Fruit fly (Drosophila melanogaster) whole organism, embryonic: ENCODE data around the gene CG6470.
A peak's percentile ranks its signal among the peaks of the same experiment; 100 is the strongest.

Experiments
- CG10979 ChIP-seq: fragments of 200-800 bp; sonication (Bioruptor generic); optimal IDR thresholded peaks from 2 replicates; lab custom pipeline; 2018; ENCODE audit warnings: missing biosample characterization, mild to moderate bottlenecking, missing genetic modification characterization, moderate library complexity
- CG11085 ChIP-seq: fragments of 200-800 bp; sonication (Bioruptor generic); IDR thresholded peaks from 2 replicates; pipeline ENCODE4 v1.3.6; 2022; ENCODE audit warnings: missing biosample characterization, missing genetic modification characterization
- CG11247 ChIP-seq: fragments of 200-800 bp; sonication (Bioruptor generic); IDR thresholded peaks from 2 replicates; pipeline ENCODE4 v1.3.6; 2022; ENCODE audit warnings: missing biosample characterization, missing genetic modification characterization
- CG12299 ChIP-seq: fragments of 200-800 bp; sonication (Bioruptor generic); optimal IDR thresholded peaks from 2 replicates; lab custom pipeline; 2018; ENCODE audit warnings: missing biosample characterization, mild to moderate bottlenecking, missing genetic modification characterization
- CG12391 ChIP-seq: fragments of 200-800 bp; sonication (Bioruptor generic); optimal IDR thresholded peaks from 3 replicates; lab custom pipeline; 2018; ENCODE audit warnings: missing biosample characterization, mild to moderate bottlenecking, missing genetic modification characterization, moderate library complexity
- CG12659 ChIP-seq: fragments of 200-800 bp; sonication (Bioruptor generic); optimal IDR thresholded peaks from 3 replicates; lab custom pipeline; 2017; ENCODE audit warnings: mild to moderate bottlenecking, missing biosample characterization, missing genetic modification reagents, missing genetic modification characterization
- CG15514 ChIP-seq: fragments of 200-800 bp; sonication (Bioruptor generic); optimal IDR thresholded peaks from 3 replicates; lab custom pipeline; 2017; ENCODE audit warnings: missing biosample characterization, missing genetic modification characterization, mild to moderate bottlenecking, moderate library complexity, missing genetic modification reagents
- CG17385 ChIP-seq: fragments of 200-800 bp; sonication (Bioruptor generic); optimal IDR thresholded peaks from 3 replicates; lab custom pipeline; 2018; ENCODE audit warnings: missing biosample characterization, mild to moderate bottlenecking, missing genetic modification characterization
- CG2116 ChIP-seq: fragments of 200-800 bp; sonication (Bioruptor generic); optimal IDR thresholded peaks from 3 replicates; lab custom pipeline; 2018; ENCODE audit warnings: missing biosample characterization, mild to moderate bottlenecking, missing genetic modification characterization
- CG30020 ChIP-seq: fragments of 200-800 bp; optimal IDR thresholded peaks from 2 replicates; lab custom pipeline; 2019; ENCODE audit warnings: missing biosample characterization, mild to moderate bottlenecking, missing genetic modification characterization, moderate library complexity
- CG31441 ChIP-seq: fragments of 200-800 bp; sonication (Bioruptor generic); IDR thresholded peaks from 2 replicates; pipeline ENCODE4 v1.3.6; 2022; ENCODE audit warnings: missing biosample characterization, missing genetic modification characterization
- CG3163 ChIP-seq: fragments of 200-800 bp; sonication (Bioruptor generic); optimal IDR thresholded peaks from 3 replicates; lab custom pipeline; 2016; ENCODE audit warnings: missing biosample characterization, missing genetic modification characterization
- CG6854 ChIP-seq: fragments of 200-800 bp; sonication (Bioruptor generic); optimal IDR thresholded peaks from 3 replicates; lab custom pipeline; 2017; ENCODE audit warnings: missing biosample characterization, mild to moderate bottlenecking, missing genetic modification characterization
- CoRest ChIP-seq: fragments of 200-800 bp; sonication (Bioruptor generic); optimal IDR thresholded peaks from 3 replicates; lab custom pipeline; 2018; ENCODE audit warnings: missing biosample characterization, mild to moderate bottlenecking, missing genetic modification characterization, moderate library complexity
- D ChIP-seq, 2 experiments: fragments of 200-800 bp in 1 of 2; fragments of >200 bp in 1 of 2; sonication (Bioruptor generic) in 1 of 2; optimal IDR thresholded peaks; 2 replicates in 1 of 2; 3 replicates in 1 of 2; lab custom pipeline; 2017; ENCODE audit warnings: mild to moderate bottlenecking in 1 of 2, missing biosample characterization in 1 of 2, missing genetic modification characterization in 1 of 2, missing genetic modification reagents in 1 of 2
- Deaf1 ChIP-seq: fragments of 200-800 bp; optimal IDR thresholded peaks from 3 replicates; lab custom pipeline; 2019; ENCODE audit warnings: missing biosample characterization, mild to moderate bottlenecking, missing genetic modification characterization, moderate library complexity
- GATAe ChIP-seq: fragments of 200-800 bp; sonication (Bioruptor generic); conservative IDR thresholded peaks from 2 replicates; pipeline ENCODE4 v1.3.6; 2022; ENCODE audit warnings: missing biosample characterization, missing genetic modification characterization
- NFAT ChIP-seq: fragments of 200-800 bp; sonication (Bioruptor generic); IDR thresholded peaks from 2 replicates; pipeline ENCODE4 v1.3.6; 2022; ENCODE audit warnings: missing biosample characterization, missing genetic modification characterization
- Oaz ChIP-seq: fragments of 200-800 bp; sonication (Bioruptor generic); IDR thresholded peaks from 2 replicates; pipeline ENCODE4 v1.3.6; 2022; ENCODE audit warnings: missing biosample characterization, missing genetic modification characterization
- Oli ChIP-seq: fragments of 200-800 bp; sonication (Bioruptor generic); optimal IDR thresholded peaks from 2 replicates; lab custom pipeline; 2018; ENCODE audit warnings: missing biosample characterization, mild to moderate bottlenecking, missing genetic modification characterization, moderate library complexity
- Rfx ChIP-seq: fragments of 200-800 bp; sonication (Bioruptor generic); IDR thresholded peaks from 2 replicates; pipeline ENCODE4 v1.3.6; 2022; ENCODE audit warnings: missing biosample characterization, missing genetic modification characterization
- Trl ChIP-seq, 3 experiments: fragments of >200 bp in 2 of 3; fragments of 200-800 bp in 1 of 3; sonication (Bioruptor generic) in 1 of 3; optimal IDR thresholded peaks; 2 replicates in 1 of 3; 3 replicates in 2 of 3; lab custom pipeline; 2016 to 2017; ENCODE audit warnings: missing biosample characterization in 1 of 3, missing genetic modification characterization in 1 of 3
- ac ChIP-seq: fragments of 200-800 bp; sonication (Bioruptor generic); optimal IDR thresholded peaks from 3 replicates; lab custom pipeline; 2017; ENCODE audit warnings: missing biosample characterization, mild to moderate bottlenecking, missing genetic modification characterization
- aop ChIP-seq: fragments of 200-800 bp; sonication (Bioruptor generic); IDR thresholded peaks from 2 replicates; pipeline ENCODE4 v1.3.6; 2022; ENCODE audit warnings: missing biosample characterization, missing genetic modification characterization
- bcd ChIP-seq: fragments of 200-800 bp; sonication (Bioruptor generic); optimal IDR thresholded peaks from 2 replicates; lab custom pipeline; 2017; ENCODE audit warnings: missing biosample characterization, mild to moderate bottlenecking, missing genetic modification characterization
- dpn ChIP-seq, 2 experiments: fragments of 200-800 bp; sonication (Bioruptor generic); optimal IDR thresholded peaks; 3 replicates each; lab custom pipeline; 2016; ENCODE audit warnings: missing biosample characterization in 2 of 2, missing genetic modification characterization in 2 of 2
- fru ChIP-seq: fragments of >200 bp; optimal IDR thresholded peaks from 2 replicates; lab custom pipeline; 2017
- gcm ChIP-seq: fragments of 200-800 bp; sonication (Bioruptor generic); optimal IDR thresholded peaks from 2 replicates; lab custom pipeline; 2019; ENCODE audit warnings: missing biosample characterization, mild to moderate bottlenecking, missing genetic modification characterization, moderate library complexity
- gsb ChIP-seq: fragments of 200-800 bp; sonication (Bioruptor generic); IDR thresholded peaks from 2 replicates; pipeline ENCODE4 v1.3.6; 2022; ENCODE audit warnings: missing biosample characterization, missing genetic modification characterization
- kni ChIP-seq: fragments of 200-800 bp; sonication (Bioruptor generic); optimal IDR thresholded peaks from 3 replicates; lab custom pipeline; 2017; ENCODE audit warnings: mild to moderate bottlenecking, missing biosample characterization, missing genetic modification reagents, missing genetic modification characterization
- lov ChIP-seq, 2 experiments: fragments of 200-800 bp in 1 of 2; fragments of >200 bp in 1 of 2; sonication (Bioruptor generic) in 1 of 2; IDR thresholded peaks in 1 of 2; optimal IDR thresholded peaks in 1 of 2; 2 replicates in 1 of 2; 3 replicates in 1 of 2; pipeline versions ENCODE4 v1.3.6 to Lab custom; 2017 to 2022; ENCODE audit warnings: missing biosample characterization in 1 of 2, missing genetic modification characterization in 1 of 2
- mld ChIP-seq: fragments of 200-800 bp; sonication (Bioruptor generic); IDR thresholded peaks from 3 replicates; pipeline ENCODE4 v1.3.6; 2022; ENCODE audit warnings: missing biosample characterization, missing genetic modification characterization; ENCODE audit not compliant: partially characterized antibody
- p53 ChIP-seq: fragments of 200-800 bp; sonication (Bioruptor generic); optimal IDR thresholded peaks from 2 replicates; lab custom pipeline; 2016; ENCODE audit warnings: missing biosample characterization, missing genetic modification characterization
- pan ChIP-seq, 4 experiments: fragments of >200 bp in 3 of 4; fragments of 200-800 bp in 1 of 4; sonication (Bioruptor generic) in 1 of 4; optimal IDR thresholded peaks in 3 of 4; IDR thresholded peaks in 1 of 4; 2 replicates each; pipeline versions ENCODE4 v1.3.6 to Lab custom; 2017 to 2022; ENCODE audit warnings: missing biosample characterization in 2 of 4, missing genetic modification characterization in 2 of 4, mixed read lengths in 1 of 4
- peb ChIP-seq: fragments of 200-800 bp; sonication (Bioruptor generic); IDR thresholded peaks from 2 replicates; pipeline ENCODE4 v1.3.6; 2022; ENCODE audit warnings: missing biosample characterization, missing genetic modification characterization
- ranshi ChIP-seq: fragments of 200-800 bp; sonication (Bioruptor generic); IDR thresholded peaks from 2 replicates; pipeline ENCODE4 v1.3.6; 2022; ENCODE audit warnings: missing biosample characterization, missing genetic modification characterization
- salm ChIP-seq: fragments of 200-800 bp; sonication (Bioruptor generic); optimal IDR thresholded peaks from 2 replicates; lab custom pipeline; 2018; ENCODE audit warnings: missing biosample characterization, mild to moderate bottlenecking, missing genetic modification characterization
- sens-2 ChIP-seq: fragments of 200-800 bp; sonication (Bioruptor generic); IDR thresholded peaks from 2 replicates; pipeline ENCODE4 v1.3.6; 2022; ENCODE audit warnings: missing biosample characterization, missing genetic modification characterization
- shn ChIP-seq: fragments of 200-800 bp; sonication (Bioruptor generic); optimal IDR thresholded peaks from 3 replicates; lab custom pipeline; 2016; ENCODE audit warnings: missing biosample characterization, missing genetic modification characterization
- sima ChIP-seq: fragments of 200-800 bp; sonication (Bioruptor generic); optimal IDR thresholded peaks from 2 replicates; lab custom pipeline; 2016; ENCODE audit warnings: missing biosample characterization, missing genetic modification characterization
- slbo ChIP-seq: fragments of 200-800 bp; sonication (Bioruptor generic); IDR thresholded peaks from 2 replicates; pipeline ENCODE4 v1.3.6; 2022; ENCODE audit warnings: missing biosample characterization, missing genetic modification characterization
- sna ChIP-seq: fragments of 200-800 bp; sonication (Bioruptor generic); IDR thresholded peaks from 2 replicates; pipeline ENCODE4 v1.3.6; 2022; ENCODE audit warnings: missing biosample characterization, missing genetic modification characterization; ENCODE audit not compliant: partially characterized antibody
- sob ChIP-seq: fragments of 200-800 bp; sonication (Bioruptor generic); IDR thresholded peaks from 2 replicates; pipeline ENCODE4 v1.3.6; 2022; ENCODE audit warnings: missing biosample characterization, missing genetic modification characterization
- sug ChIP-seq: fragments of 200-800 bp; optimal IDR thresholded peaks from 2 replicates; lab custom pipeline; 2019; ENCODE audit warnings: missing biosample characterization, mild to moderate bottlenecking, missing genetic modification characterization, moderate library complexity
- tap ChIP-seq: fragments of 200-800 bp; optimal IDR thresholded peaks from 3 replicates; lab custom pipeline; 2019; ENCODE audit warnings: missing biosample characterization, mild to moderate bottlenecking, missing genetic modification characterization, moderate library complexity
- usp ChIP-seq: fragments of >200 bp; optimal IDR thresholded peaks from 2 replicates; lab custom pipeline; 2017; ENCODE audit warnings: missing biosample characterization, missing genetic modification characterization

Gene CG6470

dm6 chrX:18506639-18507528 is 7.8 kb downstream of the CG6470 start (continued):
- peak; percentile 80 for TF ChIP-seq sens-2 (GFP tag; lab: Robert Waterston, UW)
- TF ChIP-seq lov (optimal IDR thresholded peaks at IDR 0.05; lab: Kevin White, UChicago), result no peak
- TF ChIP-seq lov (GFP tag; IDR thresholded peaks at IDR 0.05; lab: Robert Waterston, UW), result peak; percentile 87
- peak; percentile 41 for TF ChIP-seq CG2116 (GFP tag; lab: Kevin White, UChicago)
- TF ChIP-seq CG12659, result peak; percentile 60
- TF ChIP-seq CG17385 (GFP tag; lab: Kevin White, UChicago), result peak; percentile 54
- TF ChIP-seq usp (GFP tag; lab: Kevin White, UChicago), result no peak
- TF ChIP-seq bcd (GFP tag; lab: Kevin White, UChicago), result peak; percentile 77
- TF ChIP-seq Trl (optimal IDR thresholded peaks at IDR 0.05; lab: Kevin White, UChicago), result no peak
- TF ChIP-seq Trl (GFP tag; optimal IDR thresholded peaks at IDR 0.05; lab: Kevin White, UChicago), result peak; percentile 86
- TF ChIP-seq CG30020 (tag; lab: Kevin White, UChicago), result no peak
- TF ChIP-seq slbo (GFP tag; lab: Robert Waterston, UW), result peak; percentile 75
- TF ChIP-seq Deaf1 (tag; lab: Kevin White, UChicago), result peak; percentile 36
- no peak for TF ChIP-seq sna (GFP tag; lab: Robert Waterston, UW)
- TF ChIP-seq sob (GFP tag; lab: Robert Waterston, UW), result peak; percentile 81
- TF ChIP-seq mld (GFP tag; lab: Robert Waterston, UW), result no peak
- TF ChIP-seq CG3163 (GFP tag; lab: Kevin White, UChicago), result peak; percentile 43
- peak; percentile 78 for TF ChIP-seq CG12391 (tag; lab: Kevin White, UChicago)
- TF ChIP-seq sug (tag; lab: Kevin White, UChicago), result no peak
- peak; percentile 34; the same call in 1 of the 2 replicates for TF ChIP-seq aop (GFP tag; lab: Robert Waterston, UW)
- peak; percentile 51; the same call in 1 of the 2 replicates for TF ChIP-seq Oaz (GFP tag; lab: Robert Waterston, UW)
- peak; percentile 74 for TF ChIP-seq CG15514 (GFP tag; lab: Kevin White, UChicago)
- TF ChIP-seq CG10979 (tag; lab: Kevin White, UChicago), result peak; percentile 79
- peak; percentile 64 for TF ChIP-seq shn
- TF ChIP-seq p53 (GFP tag; lab: Kevin White, UChicago), result peak; percentile 43
- no peak for TF ChIP-seq CG12299
- peak; percentile 14 for TF ChIP-seq ac (GFP tag; lab: Kevin White, UChicago)
- TF ChIP-seq NFAT (GFP tag; lab: Robert Waterston, UW), result peak; percentile 69
- peak; percentile 67 for TF ChIP-seq CG6854
- peak; percentile 45; the same call in 1 of the 2 replicates for TF ChIP-seq CG11085 (GFP tag; lab: Robert Waterston, UW)
- no peak for TF ChIP-seq gsb (GFP tag; lab: Robert Waterston, UW)
- TF ChIP-seq D (optimal IDR thresholded peaks at IDR 0.05; lab: Kevin White, UChicago), result no peak
- peak; percentile 72 for TF ChIP-seq D (GFP tag; optimal IDR thresholded peaks at IDR 0.05; lab: Kevin White, UChicago)
- peak; percentile 75 for TF ChIP-seq CG31441
- TF ChIP-seq gcm (GFP tag; lab: Kevin White, UChicago), result peak; percentile 62
- TF ChIP-seq tap, result peak; percentile 59
- peak; percentile 70 for TF ChIP-seq CG11247 (GFP tag; lab: Robert Waterston, UW)
- TF ChIP-seq fru (lab: Kevin White, UChicago), result no peak
- TF ChIP-seq Rfx (GFP tag; lab: Robert Waterston, UW), result peak; percentile 83
- TF ChIP-seq sima (GFP tag; lab: Kevin White, UChicago), result peak; percentile 56
- peak; percentile 46 for TF ChIP-seq CoRest (tag; lab: Kevin White, UChicago)
- TF ChIP-seq dpn (GFP tag; optimal IDR thresholded peaks at IDR 0.05; lab: Kevin White, UChicago), result peak; percentile 76 to 81
- TF ChIP-seq salm (tag; lab: Kevin White, UChicago), result peak; percentile 41
- no peak for TF ChIP-seq kni (GFP tag; lab: Kevin White, UChicago)
- no peak for TF ChIP-seq pan (optimal IDR thresholded peaks at IDR 0.05; lab: Kevin White, UChicago)
- peak in 1 of 2 experiments; percentile 90 for TF ChIP-seq pan (GFP tag; optimal IDR thresholded peaks at IDR 0.05 in 1 of 2, IDR thresholded peaks at IDR 0.05 in 1 of 2)
- no peak; the same call in 1 of the 2 replicates for TF ChIP-seq GATAe (GFP tag; lab: Robert Waterston, UW)
- TF ChIP-seq ranshi, result peak; percentile 89
- TF ChIP-seq Oli, result peak; percentile 75
- TF ChIP-seq peb (GFP tag; lab: Robert Waterston, UW), result peak; percentile 65; the same call in 1 of the 2 replicates
